Worm (Caenorhabditis elegans): ENCODE measurements around the gene pch-2.

Gene pch-2

DNA sequence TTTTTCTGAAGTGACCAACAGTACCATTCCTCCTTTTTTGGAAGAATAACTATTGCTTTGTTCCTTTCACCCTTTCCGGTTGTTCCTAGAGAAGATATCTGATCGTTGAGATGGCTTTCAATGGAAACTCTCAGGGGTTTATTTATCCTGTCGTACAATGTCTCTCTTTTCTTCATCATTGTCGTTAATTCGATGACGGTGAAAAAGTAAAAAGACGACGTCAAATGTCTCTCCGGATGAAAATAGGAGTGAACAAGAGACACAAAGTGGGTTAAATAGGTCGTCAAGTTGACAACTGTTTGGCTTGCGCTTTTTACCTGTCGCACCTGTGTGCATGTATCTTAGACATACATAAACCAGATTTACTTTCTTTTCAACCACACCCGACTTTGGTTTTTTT, 35.8 kb downstream of the pch-2 start:
- TF ChIP-seq cog-1 (tag; optimal IDR thresholded peaks at IDR 0.05) (no peak), klf-2 (GFP tag; conservative IDR thresholded peaks at IDR 0.05) (no peak), T22C8.4 (GFP tag; IDR thresholded peaks at IDR 0.05) (no peak), tab-1 (GFP tag; IDR thresholded peaks at IDR 0.05) (no peak), flt-1 (GFP tag; IDR thresholded peaks at IDR 0.05) (no peak), ref-1 (GFP tag; conservative IDR thresholded peaks at IDR 0.05) (no peak), ztf-29 (GFP tag; IDR thresholded peaks at IDR 0.05) (no peak), med-1 (GFP tag; optimal IDR thresholded peaks at IDR 0.05; ENCODE audit: insufficient read depth) (no peak), ztf-23 (GFP tag; IDR thresholded peaks at IDR 0.05) (no peak)

DNA sequence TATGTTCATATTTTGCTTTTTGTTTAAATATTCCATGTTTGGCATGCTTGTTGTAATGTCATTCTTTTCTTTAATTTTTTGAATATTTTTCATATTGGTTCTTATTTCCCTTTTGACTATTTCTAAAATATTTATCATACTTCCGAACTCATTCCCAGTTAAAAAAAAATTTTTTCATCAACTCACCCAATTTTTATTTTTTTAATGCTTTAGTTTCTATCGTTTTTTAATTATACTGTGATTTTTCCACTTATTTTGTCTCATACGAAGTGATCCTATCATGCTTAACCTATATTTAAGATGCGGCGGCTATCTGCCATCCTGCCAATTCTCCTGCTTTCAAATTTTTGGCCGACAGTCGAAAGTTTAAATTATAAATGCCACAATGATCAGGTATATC, 40.4 kb downstream of the pch-2 start, which contains the start of gene qua-1:
Gene qua-1 (plus strand): TSS at position 301 of the 400 bp plus-strand sequence.
- TF ChIP-seq T22C8.4 (GFP tag; IDR thresholded peaks at IDR 0.05) (no peak), tab-1 (GFP tag; IDR thresholded peaks at IDR 0.05) (no peak), ztf-29 (GFP tag; IDR thresholded peaks at IDR 0.05) (no peak), ztf-23 (GFP tag; IDR thresholded peaks at IDR 0.05) (no peak), ref-1 (GFP tag; conservative IDR thresholded peaks at IDR 0.05) (no peak), cog-1 (tag; optimal IDR thresholded peaks at IDR 0.05) (no peak), klf-2 (GFP tag; conservative IDR thresholded peaks at IDR 0.05) (no peak), flt-1 (GFP tag; IDR thresholded peaks at IDR 0.05) (no peak), med-1 (GFP tag; optimal IDR thresholded peaks at IDR 0.05; ENCODE audit: insufficient read depth) (no peak)

DNA sequence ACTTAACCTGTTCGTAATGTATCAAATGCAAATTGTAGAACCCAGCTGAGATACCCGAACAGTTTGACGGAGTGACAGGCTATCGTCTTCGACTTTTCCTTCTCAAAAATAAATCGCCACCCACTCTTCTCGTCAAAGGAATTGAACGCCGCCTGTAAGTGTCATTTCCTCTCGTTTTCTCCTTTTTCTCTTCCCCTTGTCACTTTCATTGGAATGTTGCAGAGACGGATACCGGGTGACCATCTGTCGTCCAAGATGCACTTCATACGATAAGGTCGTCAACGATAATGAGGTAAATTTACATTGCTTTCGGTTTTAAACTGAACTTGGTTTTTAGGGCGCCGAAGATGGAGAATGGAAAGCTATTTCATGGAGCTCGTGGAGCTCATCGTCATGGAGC, 41.7 kb downstream of the pch-2 start:
- TF ChIP-seq ztf-23 (GFP tag; IDR thresholded peaks at IDR 0.05), result no peak
- TF ChIP-seq med-1 (GFP tag; optimal IDR thresholded peaks at IDR 0.05; ENCODE audit: insufficient read depth), result no peak
- no peak for TF ChIP-seq ztf-29 (GFP tag; IDR thresholded peaks at IDR 0.05)
- no peak for TF ChIP-seq flt-1 (GFP tag; IDR thresholded peaks at IDR 0.05)
- TF ChIP-seq ref-1 (GFP tag; conservative IDR thresholded peaks at IDR 0.05), result no peak
- no peak for TF ChIP-seq tab-1 (GFP tag; IDR thresholded peaks at IDR 0.05)

DNA sequence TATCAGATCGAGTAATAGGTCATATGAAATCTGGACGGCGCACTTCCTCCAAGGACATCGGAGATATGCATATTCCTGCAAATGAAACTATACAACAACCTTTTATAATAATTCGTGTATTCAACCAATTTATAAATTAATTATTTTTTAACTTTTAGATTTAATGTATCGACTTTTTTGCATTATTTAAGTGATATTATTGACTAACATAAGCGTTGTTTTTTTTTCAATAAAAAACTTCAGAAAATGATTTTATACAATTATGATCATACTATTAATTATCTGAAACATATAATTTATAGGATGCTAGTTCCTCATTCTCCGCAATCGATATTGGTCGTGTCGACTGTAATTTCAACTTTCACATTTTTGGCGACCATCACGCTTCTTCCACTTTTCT, 45.9 kb downstream of the pch-2 start, which contains the start of gene col-76:
Gene col-76 (plus strand): TSS at position 301 of the 400 bp plus-strand sequence.
- TF ChIP-seq ztf-23 (GFP tag; IDR thresholded peaks at IDR 0.05), result no peak
- TF ChIP-seq klf-2 (GFP tag; conservative IDR thresholded peaks at IDR 0.05), result no peak
- no peak for TF ChIP-seq ref-1 (GFP tag; conservative IDR thresholded peaks at IDR 0.05)
- no peak for TF ChIP-seq flt-1 (GFP tag; IDR thresholded peaks at IDR 0.05)
- TF ChIP-seq ztf-29 (GFP tag; IDR thresholded peaks at IDR 0.05), result no peak
- TF ChIP-seq med-1 (GFP tag; optimal IDR thresholded peaks at IDR 0.05; ENCODE audit: insufficient read depth), result no peak
- TF ChIP-seq cog-1 (tag; optimal IDR thresholded peaks at IDR 0.05), result no peak

DNA sequence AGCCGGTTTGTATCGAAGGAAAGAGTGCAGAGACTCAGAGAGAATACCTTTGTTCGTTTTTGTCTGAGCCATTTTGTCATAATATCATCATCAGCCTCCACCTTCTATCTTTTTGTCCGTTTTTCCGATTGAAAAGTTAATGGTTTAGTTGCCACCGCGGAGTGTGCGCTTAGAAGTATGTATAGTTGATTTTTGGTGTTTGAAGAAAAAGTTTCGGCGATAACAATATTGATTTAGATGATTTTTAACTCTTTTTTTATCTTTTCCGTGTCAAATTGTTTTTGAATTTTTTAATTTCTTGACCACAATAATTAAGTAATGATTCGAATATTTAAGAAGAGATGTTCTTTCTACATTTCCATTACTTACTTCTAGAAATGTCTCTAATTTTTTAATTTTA, 47.5 kb downstream of the pch-2 start:
- no peak for TF ChIP-seq flt-1 (GFP tag; IDR thresholded peaks at IDR 0.05)
- no peak for TF ChIP-seq klf-2 (GFP tag; conservative IDR thresholded peaks at IDR 0.05)
- TF ChIP-seq ztf-23 (GFP tag; IDR thresholded peaks at IDR 0.05), result no peak
- no peak for TF ChIP-seq T22C8.4 (GFP tag; IDR thresholded peaks at IDR 0.05)
- TF ChIP-seq tab-1 (GFP tag; IDR thresholded peaks at IDR 0.05), result no peak
- no peak for TF ChIP-seq ztf-29 (GFP tag; IDR thresholded peaks at IDR 0.05)
- TF ChIP-seq cog-1 (tag; optimal IDR thresholded peaks at IDR 0.05), result no peak
- no peak for TF ChIP-seq ref-1 (GFP tag; conservative IDR thresholded peaks at IDR 0.05)
- TF ChIP-seq med-1 (GFP tag; optimal IDR thresholded peaks at IDR 0.05; ENCODE audit: insufficient read depth), result no peak

DNA sequence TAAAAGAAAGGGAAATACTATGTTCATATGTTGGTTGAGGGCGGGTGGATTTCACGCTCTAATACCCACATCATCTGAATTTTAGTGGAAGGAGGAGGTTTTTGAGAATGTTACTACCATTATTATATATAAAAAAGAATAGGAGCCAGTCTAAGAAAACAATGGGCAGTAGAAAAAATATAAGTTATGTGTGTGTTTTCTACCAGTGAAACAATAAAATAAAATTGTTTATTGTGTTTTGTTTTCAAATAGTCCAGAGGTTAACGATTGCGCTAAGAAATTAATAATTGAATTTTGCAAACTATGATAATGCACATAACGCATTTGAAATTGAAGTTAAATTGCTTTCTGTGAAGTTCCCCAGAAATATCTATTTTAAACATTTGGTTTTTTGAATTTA, 51.3 kb downstream of the pch-2 start, which contains the start of gene M110.8:
Gene M110.8 (minus strand): TSS at position 101 of the 400 bp plus-strand sequence.
- no peak for TF ChIP-seq flt-1 (GFP tag; IDR thresholded peaks at IDR 0.05)
- no peak for TF ChIP-seq ref-1 (GFP tag; conservative IDR thresholded peaks at IDR 0.05)
- TF ChIP-seq tab-1 (GFP tag; IDR thresholded peaks at IDR 0.05), result no peak
- no peak for TF ChIP-seq med-1 (GFP tag; optimal IDR thresholded peaks at IDR 0.05; ENCODE audit: insufficient read depth)
- TF ChIP-seq ztf-23 (GFP tag; IDR thresholded peaks at IDR 0.05), result no peak
- no peak for TF ChIP-seq T22C8.4 (GFP tag; IDR thresholded peaks at IDR 0.05)
- TF ChIP-seq ztf-29 (GFP tag; IDR thresholded peaks at IDR 0.05), result no peak
- TF ChIP-seq klf-2 (GFP tag; conservative IDR thresholded peaks at IDR 0.05), result no peak
- no peak for TF ChIP-seq cog-1 (tag; optimal IDR thresholded peaks at IDR 0.05)
